Fruit fly (Drosophila melanogaster): ENCODE data around the gene CG6813.
A peak's percentile ranks its signal among the peaks of the same experiment; 100 is the strongest.

dm6 chr3R:11617849-11618248 lies 8.6 kb downstream of the CG6813 start:
- TF ChIP-seq EcR (GFP tag; optimal IDR thresholded peaks at IDR 0.05) (peak; percentile 68), Ets98B (GFP tag; IDR thresholded peaks at IDR 0.05) (no peak), CG17806 (tag; optimal IDR thresholded peaks at IDR 0.05) (no peak), CG12605 (GFP tag; IDR thresholded peaks at IDR 0.05) (no peak), fd96Ca (GFP tag; IDR thresholded peaks at IDR 0.05) (peak; percentile 51; the same call in 1 of the 3 replicates), Pif1B (GFP tag; optimal IDR thresholded peaks at IDR 0.05) (no peak), gl (tag; optimal IDR thresholded peaks at IDR 0.05) (no peak), CG9948 (tag; optimal IDR thresholded peaks at IDR 0.05) (no peak), D1 (tag; optimal IDR thresholded peaks at IDR 0.05) (no peak), CG34367 (tag; optimal IDR thresholded peaks at IDR 0.05) (no peak), CG15710 (tag; optimal IDR thresholded peaks at IDR 0.05) (no peak), rn (GFP tag; IDR thresholded peaks at IDR 0.05) (no peak), CG13204 (GFP tag; optimal IDR thresholded peaks at IDR 0.05) (no peak), CG8301 (tag; optimal IDR thresholded peaks at IDR 0.05) (no peak)

Measured in whole organism, pupa.